Fruit fly (Drosophila melanogaster): ENCODE results near the gene CG18547.
A peak's percentile ranks its signal among the peaks of the same experiment; 100 is the strongest.

The CG18547 gene

dm6 chr3R:12010202-12010824, 30.1 kb upstream of the CG18547 start, which contains the start of the genes KLHL18 and GCC185 (continued):
- TF ChIP-seq Ssrp (tag; optimal IDR thresholded peaks at IDR 0.05) (peak; percentile 71), CG8290 (GFP tag; optimal IDR thresholded peaks at IDR 0.05) (peak; percentile 67), CG8290 (tag; optimal IDR thresholded peaks at IDR 0.05) (no peak), gt (GFP tag; IDR thresholded peaks at IDR 0.05) (no peak), ash1 (GFP tag; optimal IDR thresholded peaks at IDR 0.05) (no peak), Dip3 (GFP tag; optimal IDR thresholded peaks at IDR 0.05) (peak; percentile 66), CG12942 (GFP tag; optimal IDR thresholded peaks at IDR 0.05) (peak; percentile 82), nerfin-2 (GFP tag; IDR thresholded peaks at IDR 0.05; ENCODE audit: partially characterized antibody) (peak; percentile 57), Hr78 (GFP tag; optimal IDR thresholded peaks at IDR 0.05) (no peak), E2f2 (GFP tag; IDR thresholded peaks at IDR 0.05) (no peak; the same call in 1 of the 2 replicates), Vsx1 (GFP tag; optimal IDR thresholded peaks at IDR 0.05) (no peak), Mes4 (GFP tag; optimal IDR thresholded peaks at IDR 0.05) (no peak), Med (GFP tag) (peak; percentile 84), Eip74EF (GFP tag; optimal IDR thresholded peaks at IDR 0.05) (no peak), zfh1 (GFP tag; IDR thresholded peaks at IDR 0.05) (peak; percentile 56; the same call in 1 of the 3 replicates), D (optimal IDR thresholded peaks at IDR 0.05) (no peak), D (GFP tag; optimal IDR thresholded peaks at IDR 0.05) (peak; percentile 33), CG4854 (GFP tag; optimal IDR thresholded peaks at IDR 0.05) (peak; percentile 50), CG17359 (tag; optimal IDR thresholded peaks at IDR 0.05) (peak; percentile 41), CG6689 (GFP tag; IDR thresholded peaks at IDR 0.05) (peak; percentile 100), Bdp1 (GFP tag; optimal IDR thresholded peaks at IDR 0.05) (peak; percentile 26), Fer3 (tag; optimal IDR thresholded peaks at IDR 0.05) (peak; percentile 59), CG14014 (GFP tag; IDR thresholded peaks at IDR 0.05) (no peak; the same call in 1 of the 2 replicates), Taf1 (GFP tag; IDR thresholded peaks at IDR 0.05) (peak; percentile 45; the same call in 1 of the 2 replicates), CG2875 (GFP tag; optimal IDR thresholded peaks at IDR 0.05) (no peak), Antp (GFP tag; optimal IDR thresholded peaks at IDR 0.05) (peak; percentile 28), z (GFP tag; IDR thresholded peaks at IDR 0.05) (no peak), CG15696 (tag; optimal IDR thresholded peaks at IDR 0.05) (peak; percentile 84), CG9609 (GFP tag; optimal IDR thresholded peaks at IDR 0.05) (peak; percentile 24), Mrtf (GFP tag; IDR thresholded peaks at IDR 0.05) (0 out of 3 replicates have a peak, but pooled peaks have one; percentile 27), shn (GFP tag; optimal IDR thresholded peaks at IDR 0.05) (peak; percentile 47), dysf (GFP tag; IDR thresholded peaks at IDR 0.05) (peak; percentile 84), slbo (GFP tag; IDR thresholded peaks at IDR 0.05) (peak; percentile 89), CG12155 (GFP tag; optimal IDR thresholded peaks at IDR 0.05) (peak; percentile 83), Nf-YC (tag; optimal IDR thresholded peaks at IDR 0.05) (peak; percentile 75), bsh (GFP tag; optimal IDR thresholded peaks at IDR 0.05) (peak in 1 of 2 experiments; percentile 61), CG12071 (GFP tag; optimal IDR thresholded peaks at IDR 0.05) (no peak), CG34224 (GFP tag; IDR thresholded peaks at IDR 0.05; ENCODE audit: partially characterized antibody) (peak; percentile 62; the same call in 1 of the 3 replicates), bcd (GFP tag; optimal IDR thresholded peaks at IDR 0.05) (peak; percentile 83), CG17829 (tag; optimal IDR thresholded peaks at IDR 0.05) (peak; percentile 79), HLHmδ (GFP tag; optimal IDR thresholded peaks at IDR 0.05) (no peak), ken (GFP tag; IDR thresholded peaks at IDR 0.05) (0 out of 3 replicates have a peak, but pooled peaks have one; percentile 61), dimm (GFP tag; IDR thresholded peaks at IDR 0.05) (no peak), Optix (GFP tag; IDR thresholded peaks at IDR 0.05) (no peak), Blimp-1 (GFP tag; optimal IDR thresholded peaks at IDR 0.05) (peak; percentile 55), CG18764 (GFP tag; optimal IDR thresholded peaks at IDR 0.05) (peak; percentile 69), Ets97D (GFP tag; optimal IDR thresholded peaks at IDR 0.05) (peak; percentile 34), CG17361 (GFP tag; IDR thresholded peaks at IDR 0.05) (peak; percentile 92), Dp (GFP tag; optimal IDR thresholded peaks at IDR 0.05) (no peak), CG1647 (GFP tag; optimal IDR thresholded peaks at IDR 0.05) (peak; percentile 66)
